Worm (Caenorhabditis elegans) whole organism, early embryonic: ENCODE data around the gene ttr-28.

Source experiments
- B0310.2 ChIP-seq: sonication (generic microtip); optimal IDR thresholded peaks from 2 replicates; lab custom pipeline; 2016; ENCODE audit warnings: mild to moderate bottlenecking, missing genetic modification characterization, missing compliant biosample characterization
- F13C5.2 ChIP-seq: sonication (generic microtip); optimal IDR thresholded peaks from 2 replicates; lab custom pipeline; 2017; ENCODE audit warnings: mild to moderate bottlenecking, missing genetic modification characterization, inconsistent platforms, missing compliant biosample characterization
- aly-1 ChIP-seq: sonication (generic microtip); optimal IDR thresholded peaks from 2 replicates; lab custom pipeline; 2016; ENCODE audit warnings: missing genetic modification characterization, missing compliant biosample characterization
- ama-1 ChIP-seq: fragments of 150-350 bp; optimal IDR thresholded peaks from 2 replicates; lab custom pipeline; 2014
- ceh-13 ChIP-seq: fragments of 200-800 bp; sonication (Bioruptor generic); optimal IDR thresholded peaks from 2 replicates; lab custom pipeline; 2018; ENCODE audit warnings: mild to moderate bottlenecking, missing genetic modification characterization, missing compliant biosample characterization
- ceh-36 ChIP-seq: sonication (generic microtip); optimal IDR thresholded peaks from 2 replicates; lab custom pipeline; 2016; ENCODE audit warnings: missing genetic modification characterization, inconsistent platforms, missing compliant biosample characterization
- ets-7 ChIP-seq: sonication (generic microtip); optimal IDR thresholded peaks from 2 replicates; lab custom pipeline; 2016; ENCODE audit warnings: missing genotype, missing genetic modification characterization, missing compliant biosample characterization
- flt-1 ChIP-seq: fragments of 200-800 bp; sonication (Bioruptor generic); IDR thresholded peaks from 2 replicates; pipeline ENCODE4 v1.3.6; 2022; ENCODE audit warnings: missing genetic modification characterization, missing compliant biosample characterization
- hmbx-1 ChIP-seq: sonication (generic microtip); optimal IDR thresholded peaks from 2 replicates; lab custom pipeline; 2016; ENCODE audit warnings: mild to moderate bottlenecking, missing genetic modification characterization, missing compliant biosample characterization
- hmg-4 ChIP-seq: fragments of 200-800 bp; sonication (Bioruptor generic); optimal IDR thresholded peaks from 2 replicates; lab custom pipeline; 2018; ENCODE audit warnings: mild to moderate bottlenecking, missing genetic modification characterization, missing compliant biosample characterization
- hnd-1 ChIP-seq: sonication (generic microtip); optimal IDR thresholded peaks from 2 replicates; lab custom pipeline; 2016; ENCODE audit warnings: missing genetic modification characterization, missing compliant biosample characterization
- pes-1 ChIP-seq: fragments of 200-800 bp; sonication (Bioruptor generic); IDR thresholded peaks from 2 replicates; pipeline ENCODE4 v1.3.6; 2022; ENCODE audit warnings: missing genetic modification reagents, missing genetic modification characterization, missing compliant biosample characterization
- scrt-1 ChIP-seq: fragments of 200-800 bp; sonication (Bioruptor generic); IDR thresholded peaks from 2 replicates; pipeline ENCODE4 v1.3.6; 2022; ENCODE audit warnings: missing genetic modification characterization, missing compliant biosample characterization
- sea-1 ChIP-seq: fragments of 200-800 bp; sonication (Bioruptor generic); conservative IDR thresholded peaks from 2 replicates; pipeline ENCODE4 v1.3.6; 2022; ENCODE audit warnings: missing genetic modification characterization, missing compliant biosample characterization
- tbx-11 ChIP-seq: fragments of 200-800 bp; sonication (Bioruptor generic); IDR thresholded peaks from 2 replicates; pipeline ENCODE4 v1.3.6; 2022; ENCODE audit warnings: missing genetic modification characterization, missing compliant biosample characterization
- tbx-37 ChIP-seq: fragments of 200-800 bp; sonication (Bioruptor generic); conservative IDR thresholded peaks from 2 replicates; pipeline ENCODE4 v1.3.6; 2022; ENCODE audit warnings: missing genetic modification reagents, missing genetic modification characterization, missing compliant biosample characterization
- tra-4 ChIP-seq: sonication (generic microtip); optimal IDR thresholded peaks from 2 replicates; lab custom pipeline; 2017; ENCODE audit warnings: missing genetic modification characterization, missing compliant biosample characterization

Gene ttr-28

ce11 chrV:12905074-12905473 lies at the start of gene ttr-28:
ttr-28 (minus strand) TSS chrV:12905174.
- no peak for TF ChIP-seq B0310.2 (tag; lab: Kevin White, UChicago)
- TF ChIP-seq tra-4 (tag; lab: Kevin White, UChicago) = no peak
- TF ChIP-seq hmg-4 = no peak
- TF ChIP-seq tbx-37 = no peak

- no peak for TF ChIP-seq tbx-11 (GFP tag; lab: Robert Waterston, UW)
- no peak for TF ChIP-seq aly-1
- TF ChIP-seq pes-1 (GFP tag; lab: Robert Waterston, UW) = no peak
- TF ChIP-seq hmg-4 = no peak
- no peak for TF ChIP-seq ama-1 (lab: Kevin White, UChicago)
- TF ChIP-seq sea-1 (GFP tag; lab: Robert Waterston, UW) = no peak
- no peak for TF ChIP-seq tbx-37
- TF ChIP-seq hmbx-1 = no peak
- no peak for TF ChIP-seq hnd-1 (tag; lab: Kevin White, UChicago)
- no peak for TF ChIP-seq ceh-13 (GFP tag; lab: Kevin White, UChicago)
- no peak for TF ChIP-seq B0310.2 (tag; lab: Kevin White, UChicago)
- TF ChIP-seq scrt-1 = no peak
- no peak for TF ChIP-seq flt-1 (GFP tag; lab: Robert Waterston, UW)
- TF ChIP-seq ceh-36 (tag; lab: Kevin White, UChicago) = no peak
- TF ChIP-seq F13C5.2 (tag; lab: Kevin White, UChicago) = no peak
These were observed 49.3 kb upstream of the ttr-28 start for ce11 chrV:12954261-12954660.

DNA sequence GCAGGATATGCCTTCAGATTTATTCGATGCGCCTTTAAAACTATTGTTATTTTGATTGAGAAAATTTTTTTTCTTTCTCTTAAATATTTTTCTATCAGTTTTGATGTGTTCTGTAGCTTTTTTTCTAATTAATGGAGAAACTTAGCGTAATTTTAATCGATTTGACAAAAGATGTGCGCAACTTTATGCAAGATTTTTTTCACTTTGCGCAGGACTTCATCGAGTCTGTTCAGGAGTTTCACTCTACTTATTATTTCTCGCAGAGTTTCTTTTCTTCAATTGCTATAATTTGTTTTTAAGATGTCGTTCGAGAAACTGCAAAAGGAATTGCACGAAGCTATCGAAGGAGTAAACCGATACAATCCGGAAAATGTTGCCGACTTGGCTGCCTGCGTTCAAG lies 48.7 kb upstream of the ttr-28 start, which contains the start of gene eif-3.K:
Gene eif-3.K, plus strand, starts transcription at position 301 of the 400 bp plus-strand sequence.
- TF ChIP-seq tbx-11 (GFP tag; lab: Robert Waterston, UW) (no peak), aly-1 (no peak)

DNA sequence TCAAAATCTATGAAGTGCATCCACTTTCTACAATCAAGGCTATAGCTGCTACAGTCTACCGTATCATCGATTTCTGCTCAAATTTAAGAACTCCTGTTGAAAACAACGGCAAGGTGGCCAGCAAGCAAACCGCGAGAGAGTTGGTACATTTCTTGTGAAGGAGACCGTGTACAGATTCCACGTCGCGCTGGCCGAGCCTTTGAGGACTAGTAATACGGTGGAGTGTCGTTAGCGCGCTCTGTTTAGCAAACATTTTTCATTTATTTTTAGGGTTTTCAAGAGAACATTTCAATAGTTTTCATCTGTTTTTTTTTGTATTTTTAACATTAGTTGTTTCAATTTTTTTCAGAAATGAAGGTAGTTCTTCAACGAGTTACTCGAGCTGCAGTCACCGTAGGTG lies 47.3 kb upstream of the ttr-28 start, which contains the start of gene pqn-68:
Gene pqn-68, plus strand, starts transcription at position 350 of the 400 bp plus-strand sequence.
- TF ChIP-seq tbx-11 (GFP tag; lab: Robert Waterston, UW) (no peak), ama-1 (lab: Kevin White, UChicago) (no peak), B0310.2 (tag; lab: Kevin White, UChicago) (no peak), tra-4 (tag; lab: Kevin White, UChicago) (no peak), flt-1 (GFP tag; lab: Robert Waterston, UW) (no peak), hmbx-1 (no peak), pes-1 (GFP tag; lab: Robert Waterston, UW) (no peak), scrt-1 (no peak), F13C5.2 (tag; lab: Kevin White, UChicago) (no peak), tbx-37 (no peak; the same call in 1 of the 2 replicates)

ce11 chrV:12950812-12951528 lies 46.0 kb upstream of the ttr-28 start, which contains the start of the genes T16G1.9 and T16G1.18:
T16G1.9 (minus strand) TSS chrV:12950862.
T16G1.18 (plus strand) TSS chrV:12951304.
- TF ChIP-seq aly-1 (no peak), F13C5.2 (tag; lab: Kevin White, UChicago) (peak; percentile 56)

- TF ChIP-seq F13C5.2 (tag; lab: Kevin White, UChicago) (no peak), sea-1 (GFP tag; lab: Robert Waterston, UW) (no peak), flt-1 (GFP tag; lab: Robert Waterston, UW) (no peak), scrt-1 (no peak), tra-4 (tag; lab: Kevin White, UChicago) (no peak), pes-1 (GFP tag; lab: Robert Waterston, UW) (no peak), B0310.2 (tag; lab: Kevin White, UChicago) (no peak), hmg-4 (no peak), hmbx-1 (no peak), ets-7 (tag; lab: Kevin White, UChicago) (no peak), hnd-1 (tag; lab: Kevin White, UChicago) (no peak), tbx-37 (no peak), ceh-13 (GFP tag; lab: Kevin White, UChicago) (no peak), ceh-36 (tag; lab: Kevin White, UChicago) (no peak), ama-1 (lab: Kevin White, UChicago) (no peak), tbx-11 (GFP tag; lab: Robert Waterston, UW) (no peak), aly-1 (no peak)
These were observed 44.6 kb upstream of the ttr-28 start, which contains the start of gene T16G1.13 for ce11 chrV:12949607-12950006. T16G1.13 (plus strand) TSS chrV:12949907.

DNA sequence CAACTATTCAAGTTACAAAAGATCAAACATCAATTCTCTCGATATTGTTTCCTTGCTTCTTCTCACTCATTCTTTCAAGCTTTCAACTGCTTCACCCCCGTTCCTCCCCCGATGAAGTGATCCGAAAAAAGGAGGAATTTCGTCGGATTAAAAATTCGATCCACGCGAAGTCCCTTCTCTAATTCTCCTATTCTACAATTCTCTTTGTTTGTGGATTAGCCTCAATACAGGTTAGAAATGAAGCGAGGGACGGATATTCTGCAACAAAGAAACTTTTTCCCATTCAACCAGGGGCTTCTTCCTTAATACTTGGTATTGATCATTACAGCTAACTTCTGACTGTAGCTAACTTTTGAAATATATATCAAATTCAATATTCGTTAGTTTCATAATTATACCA lies 39.8 kb upstream of the ttr-28 start, which contains the start of gene grl-2:
Gene grl-2, plus strand, starts transcription at position 301 of the 400 bp plus-strand sequence.
- TF ChIP-seq tbx-11 (GFP tag; lab: Robert Waterston, UW) (no peak), pes-1 (GFP tag; lab: Robert Waterston, UW) (no peak), hmg-4 (no peak), ets-7 (tag; lab: Kevin White, UChicago) (no peak), hnd-1 (tag; lab: Kevin White, UChicago) (no peak), flt-1 (GFP tag; lab: Robert Waterston, UW) (no peak), aly-1 (no peak), sea-1 (GFP tag; lab: Robert Waterston, UW) (no peak), ceh-13 (GFP tag; lab: Kevin White, UChicago) (no peak), ama-1 (lab: Kevin White, UChicago) (no peak), tra-4 (tag; lab: Kevin White, UChicago) (no peak), F13C5.2 (tag; lab: Kevin White, UChicago) (no peak), B0310.2 (tag; lab: Kevin White, UChicago) (no peak), ceh-36 (tag; lab: Kevin White, UChicago) (no peak), scrt-1 (no peak), tbx-37 (no peak), hmbx-1 (no peak)
